Worm (Caenorhabditis elegans): ENCODE measurements around the gene sel-12.

Gene sel-12

DNA sequence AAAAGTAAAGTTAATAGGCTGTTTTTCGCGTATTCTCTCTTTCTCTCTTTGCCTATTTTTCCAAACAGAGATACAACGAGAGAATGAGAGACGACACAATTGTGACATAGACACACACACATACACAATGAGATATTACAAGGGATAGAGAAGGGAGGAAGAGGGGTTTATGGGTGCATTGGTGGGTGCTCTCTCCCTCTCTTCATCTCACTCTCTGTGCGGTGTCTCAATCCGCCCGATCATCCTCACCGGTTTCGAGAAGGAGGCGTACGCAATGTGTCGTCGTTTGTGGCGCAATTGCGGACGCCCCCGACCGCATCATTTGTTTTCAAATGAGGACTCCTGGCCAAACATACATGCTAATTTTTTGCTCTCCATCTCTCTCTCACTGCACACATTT lies 33.8 kb downstream of the sel-12 start (continued):
- peak; percentile 62 for TF ChIP-seq egrh-3 (GFP tag; IDR thresholded peaks at IDR 0.05)
- no peak for TF ChIP-seq hlh-12 (tag; optimal IDR thresholded peaks at IDR 0.05)
- no peak for TF ChIP-seq hlh-26 (GFP tag; conservative IDR thresholded peaks at IDR 0.05)
- no peak for TF ChIP-seq madf-8 (GFP tag; conservative IDR thresholded peaks at IDR 0.05)
- no peak for TF ChIP-seq unc-62 (GFP tag; optimal IDR thresholded peaks at IDR 0.05)
- no peak for TF ChIP-seq T26A5.8 (tag; optimal IDR thresholded peaks at IDR 0.05)
- TF ChIP-seq cebp-2 (GFP tag; IDR thresholded peaks at IDR 0.05), result no peak
- TF ChIP-seq akir-1 (GFP tag; optimal IDR thresholded peaks at IDR 0.05), result peak; percentile 53
- TF ChIP-seq D2030.7 (GFP tag; IDR thresholded peaks at IDR 0.05), result no peak
- no peak for TF ChIP-seq F52B5.7 (tag; optimal IDR thresholded peaks at IDR 0.05)
- no peak for TF ChIP-seq F39B2.1 (GFP tag; IDR thresholded peaks at IDR 0.05)
- no peak for TF ChIP-seq nhr-120 (GFP tag; IDR thresholded peaks at IDR 0.05)
- TF ChIP-seq dpff-1 (tag; optimal IDR thresholded peaks at IDR 0.05), result no peak
- TF ChIP-seq ztf-28 (GFP tag; IDR thresholded peaks at IDR 0.05), result no peak
- TF ChIP-seq tbp1 (GFP tag; optimal IDR thresholded peaks at IDR 0.05), result peak; percentile 32
- TF ChIP-seq nhr-27 (tag; optimal IDR thresholded peaks at IDR 0.05), result no peak
- TF ChIP-seq hmg-1.2 (GFP tag; IDR thresholded peaks at IDR 0.05), result peak; percentile 61
- no peak for TF ChIP-seq attf-6 (GFP tag; IDR thresholded peaks at IDR 0.05)
- TF ChIP-seq nhr-80 (tag; optimal IDR thresholded peaks at IDR 0.05), result peak; percentile 46
- peak; percentile 4 for TF ChIP-seq F23B12.7 (tag; optimal IDR thresholded peaks at IDR 0.05; ENCODE audit: insufficient read depth)
- no peak for TF ChIP-seq B0261.1 (tag; optimal IDR thresholded peaks at IDR 0.05)
- peak; percentile 59 for TF ChIP-seq chd-7 (tag; optimal IDR thresholded peaks at IDR 0.05)
- no peak for TF ChIP-seq mxl-1 (tag; optimal IDR thresholded peaks at IDR 0.05)
- no peak for TF ChIP-seq F10E7.11 (tag; optimal IDR thresholded peaks at IDR 0.05)
- no peak for TF ChIP-seq F22D6.2 (tag; optimal IDR thresholded peaks at IDR 0.05)
- no peak for TF ChIP-seq aptf-3 (GFP tag; IDR thresholded peaks at IDR 0.05)
- peak; percentile 49; the same call in 1 of the 2 replicates for TF ChIP-seq dox-1 (GFP tag; IDR thresholded peaks at IDR 0.05)
- TF ChIP-seq ztf-3 (GFP tag; optimal IDR thresholded peaks at IDR 0.05), result no peak
- TF ChIP-seq cebp-1 (GFP tag; IDR thresholded peaks at IDR 0.05), result 0 out of 2 replicates have a peak, but pooled peaks have one; percentile 21
- peak; percentile 84 for TF ChIP-seq cebp-1 (tag; optimal IDR thresholded peaks at IDR 0.05)
- no peak for TF ChIP-seq sdz-38 (tag; optimal IDR thresholded peaks at IDR 0.05)
- no peak for TF ChIP-seq F57A8.1 (GFP tag; optimal IDR thresholded peaks at IDR 0.05)
- TF ChIP-seq pha-4 (tag; optimal IDR thresholded peaks at IDR 0.05), result no peak
- 0 out of 2 replicates have a peak, but pooled peaks have one; percentile 42 for TF ChIP-seq hsf-1 (GFP tag; IDR thresholded peaks at IDR 0.05)
- TF ChIP-seq ceh-91 (GFP tag; IDR thresholded peaks at IDR 0.05), result no peak
- TF ChIP-seq hrde-1 (tag; optimal IDR thresholded peaks at IDR 0.05; ENCODE audit: borderline replicate concordance), result no peak
- TF ChIP-seq K11D2.4 (GFP tag; IDR thresholded peaks at IDR 0.05), result peak; percentile 66; the same call in 1 of the 2 replicates
- no peak for TF ChIP-seq lag-1 (GFP tag; IDR thresholded peaks at IDR 0.05)
- TF ChIP-seq tlf-1 (GFP tag; optimal IDR thresholded peaks at IDR 0.05), result no peak
- TF ChIP-seq let-526 (GFP tag; IDR thresholded peaks at IDR 0.05), result no peak
- no peak for TF ChIP-seq sea-2 (GFP tag; IDR thresholded peaks at IDR 0.05)
- TF ChIP-seq zim-3 (tag; optimal IDR thresholded peaks at IDR 0.05), result no peak
- no peak for TF ChIP-seq lsy-27 (tag; optimal IDR thresholded peaks at IDR 0.05; ENCODE audit: borderline replicate concordance, insufficient read depth)
- peak; percentile 71 for TF ChIP-seq gei-17 (GFP tag; optimal IDR thresholded peaks at IDR 0.05)
- TF ChIP-seq nhr-179 (tag; optimal IDR thresholded peaks at IDR 0.05), result no peak
- TF ChIP-seq ceh-79 (tag; optimal IDR thresholded peaks at IDR 0.05), result no peak
- TF ChIP-seq hmg-20 (GFP tag; IDR thresholded peaks at IDR 0.05), result peak; percentile 63
- no peak for TF ChIP-seq snpc-1.3 (tag; optimal IDR thresholded peaks at IDR 0.05; ENCODE audit: insufficient read depth)
- peak; percentile 90 for TF ChIP-seq ceh-27 (GFP tag; optimal IDR thresholded peaks at IDR 0.05)
- no peak for TF ChIP-seq Y79H2A.3 (GFP tag; conservative IDR thresholded peaks at IDR 0.05)
